Fruit fly (Drosophila melanogaster) whole organism: Measurements from ENCODE around the gene grn.

Experiments
- CG8478 ChIP-seq: fragments of >200 bp; optimal IDR thresholded peaks from 2 replicates; lab custom pipeline; 2018; ENCODE audit warnings: inconsistent platforms
- Dll ChIP-seq: fragments of >200 bp; optimal IDR thresholded peaks from 2 replicates; lab custom pipeline; 2017
- EcR ChIP-seq, 2 experiments: fragments of >200 bp; optimal IDR thresholded peaks; 2 replicates each; lab custom pipeline; 2017; ENCODE audit warnings: missing biosample characterization in 2 of 2, missing genetic modification characterization in 2 of 2, missing genetic modification reagents in 2 of 2
- pan ChIP-seq: fragments of >200 bp; optimal IDR thresholded peaks from 2 replicates; lab custom pipeline; 2017
- psq ChIP-seq: fragments of >200 bp; optimal IDR thresholded peaks from 2 replicates; lab custom pipeline; 2017
- usp ChIP-seq: fragments of >200 bp; optimal IDR thresholded peaks from 2 replicates; lab custom pipeline; 2017; ENCODE audit warnings: missing biosample characterization, missing genetic modification characterization, mixed read lengths

The grn gene

dm6 chr3R:8189473-8189872, 8.2 kb upstream of the grn start:
- TF ChIP-seq psq (lab: Kevin White, UChicago) (no peak), pan (lab: Kevin White, UChicago) (no peak), usp (GFP tag; lab: Kevin White, UChicago) (no peak), CG8478 (lab: Kevin White, UChicago) (no peak), Dll (no peak), EcR (GFP tag; optimal IDR thresholded peaks at IDR 0.05; lab: Kevin White, UChicago) (no peak)

dm6 chr3R:8187446-8188133, 6.3 kb upstream of the grn start:
- no peak for TF ChIP-seq EcR (GFP tag; optimal IDR thresholded peaks at IDR 0.05; lab: Kevin White, UChicago)
- TF ChIP-seq psq (lab: Kevin White, UChicago) = no peak
- TF ChIP-seq CG8478 (lab: Kevin White, UChicago) = no peak
- TF ChIP-seq usp (GFP tag; lab: Kevin White, UChicago) = no peak
- no peak for TF ChIP-seq Dll
- no peak for TF ChIP-seq pan (lab: Kevin White, UChicago)

- TF ChIP-seq EcR (GFP tag; optimal IDR thresholded peaks at IDR 0.05; lab: Kevin White, UChicago) (no peak), psq (lab: Kevin White, UChicago) (no peak), usp (GFP tag; lab: Kevin White, UChicago) (no peak), Dll (no peak), CG8478 (lab: Kevin White, UChicago) (no peak), pan (lab: Kevin White, UChicago) (no peak)
Observed at dm6 chr3R:8183502-8183901, 2.3 kb upstream of the grn start.

dm6 chr3R:8180376-8181011, 750 bp downstream of the grn start:
- TF ChIP-seq EcR (GFP tag; optimal IDR thresholded peaks at IDR 0.05; lab: Kevin White, UChicago) (no peak), pan (lab: Kevin White, UChicago) (no peak), usp (GFP tag; lab: Kevin White, UChicago) (no peak), CG8478 (lab: Kevin White, UChicago) (no peak), Dll (no peak), psq (lab: Kevin White, UChicago) (no peak)

dm6 chr3R:8176058-8176673, 5.1 kb downstream of the grn start:
- TF ChIP-seq pan (lab: Kevin White, UChicago) (no peak), usp (GFP tag; lab: Kevin White, UChicago) (no peak), EcR (GFP tag; optimal IDR thresholded peaks at IDR 0.05; lab: Kevin White, UChicago) (no peak), psq (lab: Kevin White, UChicago) (no peak), Dll (no peak), CG8478 (lab: Kevin White, UChicago) (no peak)

dm6 chr3R:8171489-8172161, 9.6 kb downstream of the grn start:
- TF ChIP-seq psq (lab: Kevin White, UChicago) = no peak
- TF ChIP-seq pan (lab: Kevin White, UChicago) = no peak
- TF ChIP-seq usp (GFP tag; lab: Kevin White, UChicago) = no peak
- TF ChIP-seq EcR (GFP tag; optimal IDR thresholded peaks at IDR 0.05; lab: Kevin White, UChicago) = no peak
- no peak for TF ChIP-seq CG8478 (lab: Kevin White, UChicago)
- no peak for TF ChIP-seq Dll

- TF ChIP-seq CG8478 (lab: Kevin White, UChicago) (no peak), Dll (no peak), EcR (GFP tag; optimal IDR thresholded peaks at IDR 0.05; lab: Kevin White, UChicago) (no peak), pan (lab: Kevin White, UChicago) (no peak)
Observed at dm6 chr3R:8164850-8165249, 16.4 kb downstream of the grn start.

dm6 chr3R:8160056-8161017, 20.9 kb downstream of the grn start:
- TF ChIP-seq CG8478 (lab: Kevin White, UChicago) = no peak
- TF ChIP-seq pan (lab: Kevin White, UChicago) = no peak
- no peak for TF ChIP-seq EcR (GFP tag; optimal IDR thresholded peaks at IDR 0.05; lab: Kevin White, UChicago)
- TF ChIP-seq Dll = no peak
- no peak for TF ChIP-seq usp (GFP tag; lab: Kevin White, UChicago)
- no peak for TF ChIP-seq psq (lab: Kevin White, UChicago)

dm6 chr3R:8158328-8158727, 22.9 kb downstream of the grn start:
- TF ChIP-seq usp (GFP tag; lab: Kevin White, UChicago) (no peak), psq (lab: Kevin White, UChicago) (no peak), EcR (GFP tag; optimal IDR thresholded peaks at IDR 0.05; lab: Kevin White, UChicago) (no peak), CG8478 (lab: Kevin White, UChicago) (no peak), Dll (no peak), pan (lab: Kevin White, UChicago) (no peak)

- TF ChIP-seq EcR (GFP tag; optimal IDR thresholded peaks at IDR 0.05; lab: Kevin White, UChicago) (no peak), CG8478 (lab: Kevin White, UChicago) (no peak), Dll (no peak), psq (lab: Kevin White, UChicago) (no peak), pan (lab: Kevin White, UChicago) (no peak), usp (GFP tag; lab: Kevin White, UChicago) (no peak)
Observed at dm6 chr3R:8157247-8157646, 24.0 kb downstream of the grn start.
